Fruit fly (Drosophila melanogaster) whole organism, wandering third instar larva: Measurements from ENCODE around the gene CG15317.
A peak's percentile ranks its signal among the peaks of the same experiment; 100 is the strongest.

Experiments used
- Abd-B ChIP-seq: fragments of >200 bp; optimal IDR thresholded peaks from 2 replicates; lab custom pipeline; 2017; ENCODE audit warnings: missing biosample characterization, missing genetic modification characterization
- CG32264 ChIP-seq: fragments of 200-800 bp; sonication (Bioruptor generic); optimal IDR thresholded peaks from 2 replicates; lab custom pipeline; 2016; ENCODE audit warnings: missing biosample characterization, missing genetic modification characterization
- CG9705 ChIP-seq: fragments of 200-800 bp; sonication (Bioruptor generic); optimal IDR thresholded peaks from 2 replicates; lab custom pipeline; 2018; ENCODE audit warnings: missing biosample characterization, mild to moderate bottlenecking, missing genetic modification characterization
- CrebA ChIP-seq: fragments of 200-800 bp; sonication (Bioruptor generic); optimal IDR thresholded peaks from 2 replicates; lab custom pipeline; 2016; ENCODE audit warnings: missing biosample characterization, mild to moderate bottlenecking, missing genetic modification characterization, borderline replicate concordance
- Dfd ChIP-seq: fragments of >200 bp; optimal IDR thresholded peaks from 2 replicates; lab custom pipeline; 2017; ENCODE audit warnings: missing biosample characterization, missing genetic modification characterization
- Dif ChIP-seq: fragments of 200-275, 200-300 bp; sonication (Bioruptor generic); optimal IDR thresholded peaks from 2 replicates; lab custom pipeline; 2018; ENCODE audit warnings: missing biosample characterization, missing genetic modification characterization; ENCODE audit not compliant: partially characterized antibody
- GATAd ChIP-seq: sonication (Bioruptor generic); optimal IDR thresholded peaks from 2 replicates; lab custom pipeline; 2016; ENCODE audit warnings: missing biosample characterization, missing genetic modification characterization
- HLH106 ChIP-seq: fragments of 200-800 bp; optimal IDR thresholded peaks from 3 replicates; lab custom pipeline; 2019; ENCODE audit warnings: missing biosample characterization, mild to moderate bottlenecking, missing genetic modification characterization, moderate library complexity
- Hnf4 ChIP-seq: fragments of 200-800 bp; sonication (Bioruptor generic); optimal IDR thresholded peaks from 2 replicates; lab custom pipeline; 2016; ENCODE audit warnings: missing biosample characterization, mild to moderate bottlenecking, missing genetic modification characterization
- Hr78 ChIP-seq: fragments of >200 bp; optimal IDR thresholded peaks from 2 replicates; lab custom pipeline; 2017; ENCODE audit warnings: missing biosample characterization, missing genetic modification characterization
- Hr83 ChIP-seq: fragments of 200-300 bp; sonication (Bioruptor generic); optimal IDR thresholded peaks from 2 replicates; lab custom pipeline; 2016; ENCODE audit warnings: missing biosample characterization, mild to moderate bottlenecking, missing genetic modification characterization, moderate library complexity; ENCODE audit not compliant: poor library complexity, severe bottlenecking
- Jra ChIP-seq: sonication (Bioruptor generic); optimal IDR thresholded peaks from 2 replicates; lab custom pipeline; 2016; ENCODE audit warnings: missing biosample characterization, missing genetic modification characterization
- Mio ChIP-seq: sonication (Bioruptor generic); optimal IDR thresholded peaks from 2 replicates; lab custom pipeline; 2016; ENCODE audit warnings: missing biosample characterization, missing genetic modification characterization
- Myc ChIP-seq: fragments of >200 bp; optimal IDR thresholded peaks from 2 replicates; lab custom pipeline; 2017
- N ChIP-seq: fragments of >200 bp; optimal IDR thresholded peaks from 2 replicates; lab custom pipeline; 2018; ENCODE audit warnings: missing biosample characterization, missing external identifiers, missing genetic modification characterization
- OdsH ChIP-seq: fragments of 200-800 bp; sonication (Bioruptor generic); optimal IDR thresholded peaks from 2 replicates; lab custom pipeline; 2016; ENCODE audit warnings: missing biosample characterization, mild to moderate bottlenecking, missing genetic modification characterization
- Rel ChIP-seq, 2 experiments: fragments of 200-800 bp; sonication (Bioruptor generic) in 1 of 2; optimal IDR thresholded peaks; 2 replicates in 1 of 2; 3 replicates in 1 of 2; lab custom pipeline; 2016 to 2019; ENCODE audit warnings: mild to moderate bottlenecking in 2 of 2, missing biosample characterization in 2 of 2, missing genetic modification characterization in 2 of 2, moderate library complexity in 1 of 2
- Sp1 ChIP-seq: fragments of 200-800 bp; sonication (Bioruptor generic); optimal IDR thresholded peaks from 3 replicates; lab custom pipeline; 2019; ENCODE audit warnings: missing biosample characterization, mild to moderate bottlenecking, missing genetic modification characterization, moderate library complexity
- Vsx2 ChIP-seq: fragments of 200-300, 225-300 bp; sonication (Bioruptor generic); optimal IDR thresholded peaks from 2 replicates; lab custom pipeline; 2018; ENCODE audit warnings: missing biosample characterization, missing genetic modification characterization; ENCODE audit not compliant: partially characterized antibody
- br ChIP-seq: fragments of 200-800 bp; sonication (Bioruptor generic); optimal IDR thresholded peaks from 2 replicates; lab custom pipeline; 2016; ENCODE audit warnings: missing biosample characterization, missing genetic modification characterization
- brk ChIP-seq: fragments of 200-800 bp; sonication (Bioruptor generic); optimal IDR thresholded peaks from 2 replicates; lab custom pipeline; 2016; ENCODE audit warnings: missing biosample characterization, mild to moderate bottlenecking, missing genetic modification characterization
- dl ChIP-seq, 2 experiments: fragments of 175-275, 200-275 bp in 1 of 2; fragments of 200-275 bp in 1 of 2; sonication (Bioruptor generic); optimal IDR thresholded peaks; lab custom pipeline; 2018; ENCODE audit warnings: mild to moderate bottlenecking in 2 of 2, missing biosample characterization in 2 of 2, missing genetic modification characterization in 2 of 2, moderate library complexity in 2 of 2; ENCODE audit not compliant: partially characterized antibody in 2 of 2, insufficient read depth in 1 of 2
- dmrt93B ChIP-seq: fragments of 200-800 bp; sonication (Bioruptor generic); optimal IDR thresholded peaks from 2 replicates; lab custom pipeline; 2018; ENCODE audit warnings: missing biosample characterization, mild to moderate bottlenecking, missing genetic modification characterization
- dsf ChIP-seq: sonication (Bioruptor generic); optimal IDR thresholded peaks from 2 replicates; lab custom pipeline; 2016; ENCODE audit warnings: missing biosample characterization, missing genetic modification characterization, borderline replicate concordance
- ey ChIP-seq: fragments of 200-800 bp; sonication (Bioruptor generic); optimal IDR thresholded peaks from 2 replicates; lab custom pipeline; 2016; ENCODE audit warnings: missing biosample characterization, missing genetic modification characterization
- foxo ChIP-seq, 2 experiments: fragments of 200-800 bp; sonication (Bioruptor generic); optimal IDR thresholded peaks; 2 replicates in 1 of 2; 3 replicates in 1 of 2; lab custom pipeline; 2016 to 2017; ENCODE audit warnings: missing biosample characterization in 2 of 2, missing genetic modification characterization in 2 of 2
- fru ChIP-seq: fragments of 200-800 bp; sonication (Bioruptor generic); optimal IDR thresholded peaks from 3 replicates; lab custom pipeline; 2016; ENCODE audit warnings: missing biosample characterization, mild to moderate bottlenecking, missing genetic modification characterization
- h ChIP-seq: fragments of 200-800 bp; sonication (Bioruptor generic); optimal IDR thresholded peaks from 3 replicates; lab custom pipeline; 2016; ENCODE audit warnings: missing biosample characterization, mild to moderate bottlenecking, missing genetic modification characterization
- jim ChIP-seq: fragments of 175-275, 200-325 bp; sonication (Bioruptor generic); optimal IDR thresholded peaks from 2 replicates; lab custom pipeline; 2016; ENCODE audit warnings: missing biosample characterization, mild to moderate bottlenecking, missing genetic modification characterization
- lola ChIP-seq: fragments of >200 bp; optimal IDR thresholded peaks from 2 replicates; lab custom pipeline; 2017; ENCODE audit warnings: missing biosample characterization, missing genetic modification characterization
- pan ChIP-seq: fragments of >200 bp; optimal IDR thresholded peaks from 2 replicates; lab custom pipeline; 2017
- psq ChIP-seq: fragments of 200-800 bp; sonication (Bioruptor generic); optimal IDR thresholded peaks from 3 replicates; lab custom pipeline; 2017; ENCODE audit warnings: missing biosample characterization, mild to moderate bottlenecking, missing genetic modification characterization, moderate library complexity
- rgr ChIP-seq: fragments of 200-800 bp; sonication (Bioruptor generic); optimal IDR thresholded peaks from 3 replicates; lab custom pipeline; 2016; ENCODE audit warnings: missing biosample characterization, mild to moderate bottlenecking, missing genetic modification characterization
- sage ChIP-seq: fragments of 200-800 bp; sonication (Bioruptor generic); optimal IDR thresholded peaks from 2 replicates; lab custom pipeline; 2016; ENCODE audit warnings: missing biosample characterization, mild to moderate bottlenecking, missing genetic modification characterization
- sv ChIP-seq: fragments of 200-800 bp; sonication (Bioruptor generic); optimal IDR thresholded peaks from 3 replicates; lab custom pipeline; 2016; ENCODE audit warnings: missing biosample characterization, missing genetic modification characterization
- tai ChIP-seq: sonication (Bioruptor generic); optimal IDR thresholded peaks from 2 replicates; lab custom pipeline; 2016; ENCODE audit warnings: missing biosample characterization, missing genetic modification characterization
- usp ChIP-seq: fragments of >200 bp; optimal IDR thresholded peaks from 2 replicates; lab custom pipeline; 2017; ENCODE audit warnings: missing biosample characterization, missing genetic modification characterization
- woc ChIP-seq: sonication (Bioruptor generic); optimal IDR thresholded peaks from 2 replicates; lab custom pipeline; 2016; ENCODE audit warnings: missing biosample characterization, mild to moderate bottlenecking, missing genetic modification characterization

CG15317 gene

DNA sequence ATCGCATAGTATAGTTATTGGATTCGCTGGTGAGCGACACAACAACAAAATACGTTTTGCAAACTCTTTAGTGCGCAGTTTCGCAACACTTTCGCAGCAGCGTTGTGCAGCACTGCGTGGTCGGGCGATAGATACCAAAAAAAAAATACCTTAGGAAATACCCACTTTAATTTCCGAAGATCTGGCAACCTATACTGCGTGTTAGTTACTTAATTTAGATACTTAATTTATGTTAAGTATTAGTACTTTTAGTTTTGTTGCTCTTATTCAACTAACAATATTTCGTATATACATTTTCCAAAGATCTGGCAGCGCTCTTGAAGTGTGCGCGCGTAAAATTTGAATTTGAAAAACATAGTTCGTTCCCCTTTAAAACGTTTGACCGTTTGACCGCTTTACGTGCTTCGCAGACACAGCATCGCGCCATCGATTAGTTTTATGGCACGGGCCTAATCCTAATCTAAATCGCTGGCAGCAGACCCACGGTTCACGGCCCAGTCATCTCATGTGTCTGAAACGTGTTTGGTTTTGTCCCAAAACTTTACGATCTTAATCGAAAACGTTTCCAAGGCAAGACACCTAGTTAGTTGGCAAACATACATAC, 23.7 kb upstream of the CG15317 start, which contains the start of gene LPCAT:
Gene LPCAT (minus strand): TSS at position 70 of the 604 bp plus-strand sequence.
- TF ChIP-seq Sp1 (GFP tag; lab: Kevin White, UChicago), result peak; percentile 69
- TF ChIP-seq CG32264, result peak; percentile 32
- no peak for TF ChIP-seq psq
- TF ChIP-seq sv (GFP tag; lab: Kevin White, UChicago), result peak; percentile 83
- TF ChIP-seq Dfd (GFP tag; lab: Kevin White, UChicago), result no peak
- no peak for TF ChIP-seq Hr78 (GFP tag; lab: Kevin White, UChicago)
- TF ChIP-seq Rel (GFP tag; optimal IDR thresholded peaks at IDR 0.05; lab: Kevin White, UChicago), result no peak
- TF ChIP-seq Rel (tag; optimal IDR thresholded peaks at IDR 0.05; lab: Kevin White, UChicago), result no peak
- peak; percentile 69 for TF ChIP-seq h
- TF ChIP-seq tai (GFP tag; lab: Kevin White, UChicago), result peak; percentile 80
- peak in 1 of 2 experiments; percentile 88 for TF ChIP-seq foxo (GFP tag; optimal IDR thresholded peaks at IDR 0.05; lab: Kevin White, UChicago)
- peak; percentile 72 for TF ChIP-seq HLH106 (tag; lab: Kevin White, UChicago)
- peak; percentile 80 for TF ChIP-seq Hnf4 (GFP tag; lab: Kevin White, UChicago)
- TF ChIP-seq Hr83, result peak; percentile 92
- TF ChIP-seq jim (GFP tag; lab: Kevin White, UChicago), result peak; percentile 34
- TF ChIP-seq woc (GFP tag; lab: Kevin White, UChicago), result peak; percentile 27
- peak; percentile 9 for TF ChIP-seq Dif (GFP tag; lab: Kevin White, UChicago)
- peak; percentile 83 for TF ChIP-seq fru
- peak; percentile 40 for TF ChIP-seq CrebA (GFP tag; lab: Kevin White, UChicago)
- no peak for TF ChIP-seq Abd-B (GFP tag; lab: Kevin White, UChicago)
- no peak for TF ChIP-seq Mio (GFP tag; lab: Kevin White, UChicago)
- peak; percentile 78 for TF ChIP-seq ey
- no peak for TF ChIP-seq N (GFP tag; lab: Kevin White, UChicago)
- TF ChIP-seq CG9705 (GFP tag; lab: Kevin White, UChicago), result peak; percentile 73
- peak; percentile 23 for TF ChIP-seq OdsH (GFP tag; lab: Kevin White, UChicago)
- peak; percentile 23 for TF ChIP-seq dsf (GFP tag; lab: Kevin White, UChicago)
- TF ChIP-seq Jra (GFP tag; lab: Kevin White, UChicago), result peak; percentile 71
- peak; percentile 31 for TF ChIP-seq Myc (lab: Kevin White, UChicago)
- peak; percentile 60 for TF ChIP-seq rgr (GFP tag; lab: Kevin White, UChicago)
- TF ChIP-seq sage (GFP tag; lab: Kevin White, UChicago), result peak; percentile 67
- peak; percentile 62 for TF ChIP-seq br (GFP tag; lab: Kevin White, UChicago)
- TF ChIP-seq dmrt93B (GFP tag; lab: Kevin White, UChicago), result peak; percentile 48

DNA sequence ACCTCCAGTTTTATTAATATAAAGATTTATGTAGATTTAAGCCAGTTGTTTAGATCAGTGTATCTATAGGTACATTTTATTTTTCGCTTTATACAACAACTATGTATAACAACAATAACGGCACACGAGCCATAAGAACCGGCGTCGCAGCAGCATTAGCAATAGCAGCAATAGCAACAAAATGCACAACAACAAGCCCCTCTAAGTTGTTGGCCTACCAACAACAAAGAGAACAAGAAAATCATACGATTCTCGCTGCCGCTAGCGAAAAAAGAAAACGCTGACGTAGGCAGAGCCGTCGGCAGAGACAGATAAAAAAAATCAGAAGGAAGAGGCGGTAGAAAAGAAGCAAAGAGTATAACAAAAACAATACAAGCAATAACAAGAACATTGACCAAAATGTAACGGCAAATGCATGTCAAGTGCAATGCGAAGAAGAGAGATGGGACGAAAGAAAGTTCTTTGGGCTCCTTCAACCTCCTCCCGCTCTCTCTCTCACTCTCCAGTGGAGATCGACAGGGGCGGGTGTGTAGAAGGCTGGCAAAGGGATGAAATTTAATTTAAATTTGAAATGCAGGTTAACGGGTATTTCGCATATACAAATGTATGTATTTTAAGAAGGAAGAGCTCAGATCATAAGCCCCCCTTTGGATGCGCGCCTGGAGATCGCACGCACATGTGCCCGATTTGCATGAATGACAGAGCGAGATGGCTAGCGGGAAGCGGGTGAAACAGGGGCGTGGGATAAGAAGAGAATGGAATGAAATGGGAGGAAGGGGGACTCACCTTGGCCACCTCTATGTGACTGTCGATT, 22.6 kb upstream of the CG15317 start:
- TF ChIP-seq Hr83 (peak; percentile 99), dl (GFP tag; optimal IDR thresholded peaks at IDR 0.05; lab: Kevin White, UChicago; ENCODE audit: insufficient read depth in 1 of 2, partially characterized antibody in 2 of 2) (no peak), woc (GFP tag; lab: Kevin White, UChicago) (peak; percentile 99), Dfd (GFP tag; lab: Kevin White, UChicago) (no peak), Mio (GFP tag; lab: Kevin White, UChicago) (peak; percentile 95), fru (peak; percentile 100), tai (GFP tag; lab: Kevin White, UChicago) (peak; percentile 99), CG32264 (peak; percentile 99), h (peak; percentile 100), Hnf4 (GFP tag; lab: Kevin White, UChicago) (peak; percentile 99), Hr78 (GFP tag; lab: Kevin White, UChicago) (no peak), lola (GFP tag; lab: Kevin White, UChicago) (no peak), CrebA (GFP tag; lab: Kevin White, UChicago) (peak; percentile 98), CG9705 (GFP tag; lab: Kevin White, UChicago) (peak; percentile 97), foxo (GFP tag; optimal IDR thresholded peaks at IDR 0.05; lab: Kevin White, UChicago) (peak; percentile 98 to 100), sage (GFP tag; lab: Kevin White, UChicago) (peak; percentile 96), Myc (lab: Kevin White, UChicago) (no peak), OdsH (GFP tag; lab: Kevin White, UChicago) (peak; percentile 100), brk (peak; percentile 97), br (GFP tag; lab: Kevin White, UChicago) (peak; percentile 100), Rel (GFP tag; optimal IDR thresholded peaks at IDR 0.05; lab: Kevin White, UChicago) (peak; percentile 93), Rel (tag; optimal IDR thresholded peaks at IDR 0.05; lab: Kevin White, UChicago) (peak; percentile 94), rgr (GFP tag; lab: Kevin White, UChicago) (peak; percentile 100), HLH106 (tag; lab: Kevin White, UChicago) (peak; percentile 100), jim (GFP tag; lab: Kevin White, UChicago) (peak; percentile 88), dmrt93B (GFP tag; lab: Kevin White, UChicago) (peak; percentile 99), pan (lab: Kevin White, UChicago) (no peak), Vsx2 (GFP tag; lab: Kevin White, UChicago) (no peak), usp (GFP tag; lab: Kevin White, UChicago) (no peak), psq (peak; percentile 100), N (GFP tag; lab: Kevin White, UChicago) (no peak), Sp1 (GFP tag; lab: Kevin White, UChicago) (peak; percentile 99), ey (peak; percentile 100), sv (GFP tag; lab: Kevin White, UChicago) (peak; percentile 97), Dif (GFP tag; lab: Kevin White, UChicago) (no peak), Jra (GFP tag; lab: Kevin White, UChicago) (peak; percentile 99), Abd-B (GFP tag; lab: Kevin White, UChicago) (no peak), dsf (GFP tag; lab: Kevin White, UChicago) (peak; percentile 96), GATAd (GFP tag; lab: Kevin White, UChicago) (peak; percentile 99)
